Worm (Caenorhabditis elegans): ENCODE data around the gene F19B10.13.

DNA sequence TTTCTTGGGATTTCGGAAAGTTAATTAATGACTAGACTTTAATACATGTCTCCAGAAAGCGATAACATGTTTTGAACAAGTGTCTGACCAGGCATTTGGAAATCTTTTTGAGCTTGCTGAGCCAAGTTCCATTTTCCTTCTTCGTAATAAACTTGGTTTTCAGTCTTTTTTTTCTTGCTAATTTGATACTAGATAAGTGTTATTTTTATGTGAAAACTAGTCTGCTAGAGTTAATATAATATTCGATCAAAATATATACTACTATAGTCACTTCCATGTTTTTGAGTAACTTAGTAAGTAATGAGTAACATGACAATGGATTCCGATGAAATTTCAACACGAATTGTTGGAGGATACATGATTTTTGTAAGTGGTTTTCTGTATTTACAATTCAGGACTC is 47.2 kb downstream of the F19B10.13 start, which contains the start of gene srx-110:
- TF ChIP-seq him-1 (tag; optimal IDR thresholded peaks at IDR 0.05) (no peak), dao-5 (tag; optimal IDR thresholded peaks at IDR 0.05) (no peak), W03F9.2 (tag; optimal IDR thresholded peaks at IDR 0.05) (no peak)

Data from whole organism, L4/young adult.